Worm (Caenorhabditis elegans) whole organism, L1 larva: ENCODE data around the gene B0244.4.
A peak's percentile ranks its signal among the peaks of the same experiment; 100 is the strongest.

Source experiments
- C16A3.4 ChIP-seq: fragments of 150-350 bp; optimal IDR thresholded peaks from 2 replicates; lab custom pipeline; 2014; ENCODE audit warnings: missing biosample characterization, missing genetic modification characterization
- C34B4.2 ChIP-seq: sonication (generic microtip); optimal IDR thresholded peaks from 2 replicates; lab custom pipeline; 2017; ENCODE audit warnings: mild to moderate bottlenecking, missing genetic modification characterization, missing compliant biosample characterization
- Y116A8C.19 ChIP-seq: sonication (generic microtip); optimal IDR thresholded peaks from 2 replicates; lab custom pipeline; 2016; ENCODE audit warnings: missing compliant biosample characterization, missing genetic modification characterization, borderline replicate concordance
- alr-1 ChIP-seq: fragments of 200-800 bp; sonication (Bioruptor generic); optimal IDR thresholded peaks from 2 replicates; lab custom pipeline; 2018; ENCODE audit warnings: borderline replicate concordance, mild to moderate bottlenecking, missing genetic modification characterization, missing compliant biosample characterization
- aly-2 ChIP-seq: fragments of 150-350 bp; optimal IDR thresholded peaks from 2 replicates; lab custom pipeline; 2014; ENCODE audit warnings: missing biosample characterization, missing genetic modification characterization
- blmp-1 ChIP-seq: fragments of 150-350 bp; optimal IDR thresholded peaks from 2 replicates; lab custom pipeline; 2014; ENCODE audit warnings: missing biosample characterization, missing genetic modification characterization
- ceh-88 ChIP-seq: fragments of 200-800 bp; sonication (Bioruptor generic); IDR thresholded peaks from 2 replicates; pipeline ENCODE4 v1.3.6; 2022; ENCODE audit warnings: missing genetic modification characterization, missing compliant biosample characterization
- dpl-1 ChIP-seq, 3 experiments: fragments of 150-350 bp in 2 of 3; sonication (generic microtip) in 1 of 3; optimal IDR thresholded peaks; 2 replicates each; lab custom pipeline; 2014 to 2017; ENCODE audit warnings: missing biosample characterization in 3 of 3, missing genetic modification characterization in 3 of 3, missing genetic modification reagents in 3 of 3
- dsc-1 ChIP-seq: sonication (generic microtip); optimal IDR thresholded peaks from 2 replicates; lab custom pipeline; 2016; ENCODE audit warnings: mild to moderate bottlenecking, missing genetic modification characterization, missing compliant biosample characterization
- efl-1 ChIP-seq, 4 experiments: fragments of 150-350 bp; optimal IDR thresholded peaks in 3 of 4; peaks in 1 of 4; 1 replicate in 1 of 4; 2 replicates in 3 of 4; lab custom pipeline; 2014; ENCODE audit warnings: missing biosample characterization in 2 of 4, missing genetic modification characterization in 2 of 4, missing genetic modification reagents in 2 of 4
- egl-13 ChIP-seq: sonication (generic microtip); optimal IDR thresholded peaks from 2 replicates; lab custom pipeline; 2016; ENCODE audit warnings: missing genotype, missing genetic modification reagents, missing genetic modification characterization, missing compliant biosample characterization
- egl-27 ChIP-seq, 2 experiments: fragments of 150-350 bp in 1 of 2; sonication (generic microtip); optimal IDR thresholded peaks; 3 replicates each; lab custom pipeline; 2017 to 2018; ENCODE audit warnings: missing biosample characterization in 2 of 2, missing genetic modification characterization in 2 of 2, missing genetic modification reagents in 2 of 2
- fkh-10 ChIP-seq: sonication (generic microtip); optimal IDR thresholded peaks from 2 replicates; lab custom pipeline; 2017; ENCODE audit warnings: missing biosample characterization, missing genetic modification reagents, missing genetic modification characterization
- fkh-8 ChIP-seq: sonication (generic microtip); optimal IDR thresholded peaks from 2 replicates; lab custom pipeline; 2016; ENCODE audit warnings: mild to moderate bottlenecking, missing genetic modification characterization, missing compliant biosample characterization
- fos-1 ChIP-seq: fragments of 150-350 bp; optimal IDR thresholded peaks from 2 replicates; lab custom pipeline; 2014; ENCODE audit warnings: missing biosample characterization, missing genetic modification characterization
- hpl-2 ChIP-seq: fragments of 150-350 bp; optimal IDR thresholded peaks from 2 replicates; lab custom pipeline; 2014; ENCODE audit warnings: missing biosample characterization, missing genetic modification reagents, missing genetic modification characterization
- jun-1 ChIP-seq: fragments of 150-350 bp; optimal IDR thresholded peaks from 2 replicates; lab custom pipeline; 2014; ENCODE audit warnings: missing biosample characterization, missing genetic modification reagents, missing genetic modification characterization
- lin-13 ChIP-seq: fragments of 150-350 bp; optimal IDR thresholded peaks from 2 replicates; lab custom pipeline; 2014; ENCODE audit warnings: missing biosample characterization, missing genetic modification reagents, missing genetic modification characterization
- lin-14 ChIP-seq: fragments of 200-800 bp; sonication (Bioruptor generic); optimal IDR thresholded peaks from 2 replicates; lab custom pipeline; 2018; ENCODE audit warnings: mild to moderate bottlenecking, missing genetic modification characterization, moderate library complexity, missing compliant biosample characterization
- lin-15B ChIP-seq: fragments of 150-350 bp; sonication (generic microtip); optimal IDR thresholded peaks from 3 replicates; lab custom pipeline; 2014; ENCODE audit warnings: missing biosample characterization, missing genetic modification characterization
- lin-35 ChIP-seq, 2 experiments: fragments of 150-350 bp; optimal IDR thresholded peaks; 2 replicates each; lab custom pipeline; 2014; ENCODE audit warnings: missing biosample characterization in 2 of 2, missing genetic modification characterization in 2 of 2, missing genetic modification reagents in 2 of 2
- lir-3 ChIP-seq: sonication (generic microtip); optimal IDR thresholded peaks from 2 replicates; lab custom pipeline; 2016; ENCODE audit warnings: mild to moderate bottlenecking, missing genetic modification characterization, moderate library complexity, missing compliant biosample characterization; ENCODE audit not compliant: poor library complexity
- lsy-2 ChIP-seq, 2 experiments: fragments of 150-350 bp; optimal IDR thresholded peaks; 2 replicates each; lab custom pipeline; 2014; ENCODE audit warnings: missing biosample characterization in 2 of 2, missing genetic modification characterization in 2 of 2
- mdl-1 ChIP-seq, 2 experiments: fragments of 150-350 bp; optimal IDR thresholded peaks; 2 replicates each; lab custom pipeline; 2014 to 2017; ENCODE audit warnings: missing biosample characterization in 2 of 2, missing genetic modification characterization in 2 of 2, inconsistent platforms in 1 of 2
- nhr-19 ChIP-seq: fragments of 200-800 bp; sonication (Bioruptor generic); conservative IDR thresholded peaks from 2 replicates; pipeline ENCODE4 v1.3.6; 2022; ENCODE audit warnings: missing genetic modification characterization, missing compliant biosample characterization
- nhr-237 ChIP-seq: fragments of 150-350 bp; optimal IDR thresholded peaks from 2 replicates; lab custom pipeline; 2014; ENCODE audit warnings: missing biosample characterization, missing genetic modification characterization
- nhr-28 ChIP-seq: fragments of 150-350 bp; optimal IDR thresholded peaks from 2 replicates; lab custom pipeline; 2014; ENCODE audit warnings: missing biosample characterization, missing genetic modification characterization
- nhr-77 ChIP-seq: fragments of 150-350 bp; optimal IDR thresholded peaks from 2 replicates; lab custom pipeline; 2014; ENCODE audit warnings: missing biosample characterization, missing genetic modification characterization
- nhr-84 ChIP-seq: sonication (generic microtip); optimal IDR thresholded peaks from 2 replicates; lab custom pipeline; 2017; ENCODE audit warnings: missing biosample characterization, missing genetic modification characterization
- nhr-85 ChIP-seq: sonication (generic microtip); peaks from one replicate; lab custom pipeline; 2016; ENCODE audit warnings: missing genetic modification characterization, inconsistent platforms, missing compliant biosample characterization
- pax-3 ChIP-seq: fragments of 200-800 bp; sonication (Bioruptor generic); optimal IDR thresholded peaks from 2 replicates; lab custom pipeline; 2018; ENCODE audit warnings: mild to moderate bottlenecking, missing genetic modification characterization, moderate library complexity, missing compliant biosample characterization
- snpc-4 ChIP-seq: fragments of 150-350 bp; optimal IDR thresholded peaks from 2 replicates; lab custom pipeline; 2014; ENCODE audit warnings: missing biosample characterization, missing genetic modification characterization
- snu-23 ChIP-seq: sonication (generic microtip); optimal IDR thresholded peaks from 2 replicates; lab custom pipeline; 2016; ENCODE audit warnings: missing genetic modification characterization, missing compliant biosample characterization
- unc-62 ChIP-seq: fragments of 150-350 bp; optimal IDR thresholded peaks from 2 replicates; lab custom pipeline; 2014; ENCODE audit warnings: missing biosample characterization, missing genetic modification reagents, missing genetic modification characterization
- unc-98 ChIP-seq: fragments of 200-800 bp; sonication (Bioruptor generic); IDR thresholded peaks from 2 replicates; pipeline ENCODE4 v1.3.6; 2022; ENCODE audit warnings: missing genetic modification characterization, missing compliant biosample characterization
- zag-1 ChIP-seq: fragments of 150-350 bp; optimal IDR thresholded peaks from 2 replicates; lab custom pipeline; 2014; ENCODE audit warnings: missing biosample characterization, missing genetic modification characterization

The B0244.4 gene

ce11 chrIII:5717173-5717748 is 30.0 kb upstream of the B0244.4 start:
- TF ChIP-seq lin-15B (tag; lab: Kevin White, UChicago) = no peak
- TF ChIP-seq nhr-84 (tag; lab: Kevin White, UChicago) = no peak
- TF ChIP-seq lin-13 (GFP tag; lab: Kevin White, UChicago) = no peak
- no peak for TF ChIP-seq Y116A8C.19 (tag; lab: Kevin White, UChicago)
- TF ChIP-seq blmp-1 (tag; lab: Kevin White, UChicago) = no peak
- TF ChIP-seq unc-98 = no peak
- no peak for TF ChIP-seq aly-2 (tag; lab: Kevin White, UChicago)
- TF ChIP-seq nhr-77 (tag; lab: Kevin White, UChicago) = no peak
- TF ChIP-seq lir-3 = no peak
- TF ChIP-seq alr-1 (tag; lab: Kevin White, UChicago) = no peak
- TF ChIP-seq unc-62 (GFP tag; lab: Kevin White, UChicago) = no peak
- TF ChIP-seq egl-13 = no peak
- no peak for TF ChIP-seq nhr-237 (tag; lab: Kevin White, UChicago)
- TF ChIP-seq nhr-28 = no peak
- no peak for TF ChIP-seq egl-27 (tag; optimal IDR thresholded peaks at IDR 0.05; lab: Kevin White, UChicago)
- no peak for TF ChIP-seq fkh-8
- no peak for TF ChIP-seq fos-1 (tag; lab: Kevin White, UChicago)
- no peak for TF ChIP-seq snu-23 (GFP tag; lab: Kevin White, UChicago)

ce11 chrIII:5718385-5718784 is 28.9 kb upstream of the B0244.4 start:
- TF ChIP-seq C34B4.2 = no peak
- no peak for TF ChIP-seq mdl-1 (tag; optimal IDR thresholded peaks at IDR 0.05; lab: Kevin White, UChicago)
- no peak for TF ChIP-seq C16A3.4 (tag; lab: Kevin White, UChicago)
- TF ChIP-seq zag-1 (tag; lab: Kevin White, UChicago) = no peak
- no peak for TF ChIP-seq fkh-10 (GFP tag; lab: Kevin White, UChicago)
- no peak for TF ChIP-seq jun-1 (tag; lab: Kevin White, UChicago)
- TF ChIP-seq hpl-2 (GFP tag; lab: Kevin White, UChicago) = no peak
- no peak for TF ChIP-seq fos-1 (tag; lab: Kevin White, UChicago)
- TF ChIP-seq ceh-88 (GFP tag; lab: Robert Waterston, UW) = no peak
- no peak for TF ChIP-seq lin-35 (GFP tag; optimal IDR thresholded peaks at IDR 0.05; lab: Kevin White, UChicago)
- TF ChIP-seq snpc-4 = no peak
- no peak for TF ChIP-seq nhr-19
- TF ChIP-seq Y116A8C.19 (tag; lab: Kevin White, UChicago) = no peak
- TF ChIP-seq dsc-1 = no peak

ce11 chrIII:5719105-5719831 is 28.0 kb upstream of the B0244.4 start:
- TF ChIP-seq lin-14 (GFP tag; lab: Kevin White, UChicago) (peak; percentile 24), nhr-85 (tag; lab: Kevin White, UChicago) (peak; percentile 70), blmp-1 (tag; lab: Kevin White, UChicago) (peak; percentile 6), zag-1 (tag; lab: Kevin White, UChicago) (no peak)
- TF ChIP-seq, all 84 proteins: peak for 3

- TF ChIP-seq dpl-1 (GFP tag; optimal IDR thresholded peaks at IDR 0.05; lab: Kevin White, UChicago) (peak; percentile 46 to 80 (median 71)), efl-1 (optimal IDR thresholded peaks at IDR 0.05; lab: Kevin White, UChicago) (peak; percentile 75 to 98), efl-1 (GFP tag; optimal IDR thresholded peaks at IDR 0.05 in 1 of 2; lab: Kevin White, UChicago) (peak; percentile 72 to 96), nhr-77 (tag; lab: Kevin White, UChicago) (no peak), lin-35 (GFP tag; optimal IDR thresholded peaks at IDR 0.05; lab: Kevin White, UChicago) (peak; percentile 76 to 81), lsy-2 (tag; optimal IDR thresholded peaks at IDR 0.05; lab: Kevin White, UChicago) (peak in 1 of 2 experiments; percentile 4), pax-3 (tag; lab: Kevin White, UChicago) (no peak)
Observed at ce11 chrIII:5719832-5720194, 27.5 kb upstream of the B0244.4 start.
